Fruit fly (Drosophila melanogaster) ovary, adult (tissue): ENCODE results near the gene CG15696.

Experiments
- CG17801 ChIP-seq: fragments of 200-800 bp; optimal IDR thresholded peaks from 2 replicates; lab custom pipeline; 2019; ENCODE audit warnings: missing biosample characterization, mild to moderate bottlenecking, missing genetic modification characterization, moderate library complexity; ENCODE audit not compliant: partially characterized antibody

The CG15696 gene

DNA sequence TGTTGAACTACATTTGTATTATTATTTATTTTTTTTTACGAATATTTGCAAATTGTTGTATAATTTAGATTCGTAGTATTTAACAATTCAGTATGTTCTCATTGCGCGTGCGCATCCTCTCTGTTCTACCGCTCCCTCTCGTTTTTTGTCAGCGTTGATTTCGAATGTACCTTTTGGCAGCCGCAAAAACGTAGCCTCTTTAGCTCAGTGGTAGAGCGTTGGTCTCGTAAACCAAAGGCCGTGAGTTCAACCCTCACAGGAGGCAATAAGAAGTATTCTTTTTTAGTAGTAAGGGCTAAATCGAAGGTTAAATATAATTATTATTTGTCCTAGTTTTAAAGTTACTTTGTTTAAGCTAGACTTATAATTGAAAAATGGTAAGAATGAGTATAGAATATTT lies 43.6 kb downstream of the CG15696 start:
- no peak for TF ChIP-seq CG17801 (GFP tag; lab: Kevin White, UChicago)

- peak; percentile 38 for TF ChIP-seq CG17801 (GFP tag; lab: Kevin White, UChicago)
Observed at dm6 chr3R:20890920-20891319, 44.1 kb downstream of the CG15696 start.

DNA sequence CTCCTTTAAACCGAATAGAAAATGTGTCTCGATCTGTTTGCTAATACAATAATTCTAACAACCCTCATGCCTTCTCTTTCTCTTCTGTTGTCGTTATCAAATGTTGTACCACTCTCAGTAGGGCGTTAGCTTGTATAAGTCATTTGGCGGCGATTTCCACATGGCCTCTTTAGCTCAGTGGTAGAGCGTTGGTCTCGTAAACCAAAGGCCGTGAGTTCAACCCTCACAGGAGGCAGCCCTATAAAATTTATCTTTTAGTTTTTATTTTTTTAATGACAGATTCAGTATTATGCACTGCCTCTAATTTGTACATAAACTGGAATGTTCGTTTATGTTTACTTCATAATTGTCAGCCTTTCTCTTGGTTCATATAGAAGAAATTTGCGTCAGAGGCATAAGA lies 44.6 kb downstream of the CG15696 start:
- no peak for TF ChIP-seq CG17801 (GFP tag; lab: Kevin White, UChicago)

DNA sequence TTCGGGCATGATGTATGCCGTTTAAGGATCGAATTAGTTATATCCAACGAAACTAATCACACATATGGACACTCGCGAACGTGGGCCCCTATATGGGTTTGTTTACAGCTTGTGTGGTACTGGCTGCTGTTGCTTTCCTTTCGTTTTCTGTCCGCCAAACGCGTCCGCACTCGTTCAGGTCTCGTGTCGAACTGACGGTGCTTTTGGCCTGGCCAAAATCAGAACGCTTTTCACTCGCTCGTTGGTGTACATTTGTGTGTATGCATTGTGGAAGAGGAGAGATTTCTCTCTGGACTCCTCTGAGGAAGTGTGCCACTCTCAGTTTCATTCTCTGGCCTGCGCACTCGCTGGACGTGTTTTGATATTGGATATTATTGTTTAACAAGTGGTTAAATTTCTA lies 50.3 kb downstream of the CG15696 start, which contains the start of gene Ktl:
Gene Ktl, minus strand, starts transcription at position 193 of the 400 bp plus-strand sequence.
- no peak for TF ChIP-seq CG17801 (GFP tag; lab: Kevin White, UChicago)
